Fruit fly (Drosophila melanogaster) whole organism, adult: ENCODE results near the gene CG4074.

ENCODE experiments used
- CG14711 ChIP-seq: fragments of 200-800 bp; sonication (Bioruptor generic); optimal IDR thresholded peaks from 2 replicates; lab custom pipeline; 2018; ENCODE audit warnings: missing biosample characterization, mild to moderate bottlenecking, missing genetic modification characterization, moderate library complexity
- CG7045 ChIP-seq: fragments of 200-800 bp; sonication (Bioruptor generic); optimal IDR thresholded peaks from 2 replicates; lab custom pipeline; 2017; ENCODE audit warnings: missing biosample characterization, mild to moderate bottlenecking, missing genetic modification characterization
- Clk ChIP-seq: fragments of 200-800 bp; sonication (Bioruptor generic); optimal IDR thresholded peaks from 2 replicates; lab custom pipeline; 2017; ENCODE audit warnings: missing biosample characterization, missing genetic modification characterization
- kay ChIP-seq: fragments of 200-800 bp; sonication (Bioruptor generic); peaks from one replicate; lab custom pipeline; 2016; ENCODE audit warnings: missing biosample characterization, missing genetic modification characterization, borderline replicate concordance
- toe ChIP-seq: fragments of 200-800 bp; sonication (Bioruptor generic); optimal IDR thresholded peaks from 2 replicates; lab custom pipeline; 2016; ENCODE audit warnings: missing biosample characterization, missing genetic modification characterization

dm6 chr3L:20734258-20734624, 35.1 kb downstream of the CG4074 start:
- TF ChIP-seq kay (GFP tag; lab: Kevin White, UChicago), result no peak
- TF ChIP-seq CG7045 (GFP tag; lab: Kevin White, UChicago), result no peak
- TF ChIP-seq toe (GFP tag; lab: Kevin White, UChicago), result no peak
- no peak for TF ChIP-seq Clk (GFP tag; lab: Kevin White, UChicago)
- no peak for TF ChIP-seq CG14711 (tag; lab: Kevin White, UChicago)
